Worm (Caenorhabditis elegans) whole organism, L4 larva: ENCODE results near the gene Y55F3BR.6.

Experiments used
- D1046.2 ChIP-seq: fragments of 200-800 bp; sonication (Bioruptor generic); IDR thresholded peaks from 2 replicates; pipeline ENCODE4 v1.3.6; 2022; ENCODE audit warnings: missing genetic modification characterization, missing compliant biosample characterization
- ZK546.5 ChIP-seq, 2 experiments: sonication (generic microtip); optimal IDR thresholded peaks; 2 replicates each; lab custom pipeline; 2017; ENCODE audit warnings: missing biosample characterization in 2 of 2, missing genetic modification characterization in 2 of 2
- unc-39 ChIP-seq: sonication (generic microtip); optimal IDR thresholded peaks from 2 replicates; lab custom pipeline; 2017; ENCODE audit warnings: missing biosample characterization, missing genetic modification characterization

- TF ChIP-seq unc-39 (tag; lab: Kevin White, UChicago) (no peak), D1046.2 (GFP tag; lab: Robert Waterston, UW) (no peak), ZK546.5 (tag; optimal IDR thresholded peaks at IDR 0.05; lab: Kevin White, UChicago) (no peak)
Measured at ce11 chrIV:824854-825253, 17.1 kb downstream of the Y55F3BR.6 start, which contains the start of gene zipt-15.
